Worm (Caenorhabditis elegans): ENCODE data around the gene unc-105.

DNA sequence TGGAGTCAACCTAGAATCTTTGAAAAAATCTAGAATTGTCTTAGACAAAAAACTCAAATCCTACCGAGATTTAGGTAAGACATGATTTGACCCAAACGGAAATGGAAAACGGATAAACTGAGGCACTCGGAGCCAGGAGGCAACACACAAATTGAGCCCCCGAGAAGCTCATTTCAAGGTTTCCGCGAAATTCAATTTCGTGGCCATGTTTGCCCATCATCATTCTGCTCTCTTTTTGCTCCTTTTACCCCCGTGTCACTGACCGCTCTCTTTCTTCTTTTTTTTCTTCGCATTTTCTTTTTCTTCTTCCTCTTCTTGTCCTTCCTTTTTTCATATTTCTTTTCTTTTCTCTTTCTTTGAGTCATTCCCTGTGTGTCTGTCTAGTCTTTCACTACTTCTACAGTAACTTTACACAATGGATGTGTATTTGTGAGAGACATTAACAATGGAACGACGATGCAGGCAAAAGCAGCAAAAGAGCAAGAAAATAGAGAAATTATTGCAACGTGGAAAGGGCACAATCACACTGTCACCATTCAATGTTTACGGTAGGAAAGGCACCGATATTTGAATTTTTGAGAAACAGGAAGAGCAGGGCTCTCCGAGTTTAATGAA is 36.6 kb downstream of the unc-105 start:
- TF ChIP-seq nhr-80 (tag; optimal IDR thresholded peaks at IDR 0.05): no peak
- TF ChIP-seq nhr-90 (tag; optimal IDR thresholded peaks at IDR 0.05): no peak
- TF ChIP-seq attf-5 (GFP tag; optimal IDR thresholded peaks at IDR 0.05): no peak
- no peak for TF ChIP-seq ets-4 (GFP tag; optimal IDR thresholded peaks at IDR 0.05)
- TF ChIP-seq lin-35 (GFP tag; optimal IDR thresholded peaks at IDR 0.05): no peak

Measured in whole organism, young adult.